Worm (Caenorhabditis elegans): ENCODE measurements around the gene str-69.

- TF ChIP-seq lsy-2 (tag; optimal IDR thresholded peaks at IDR 0.05) (no peak), aly-2 (tag; optimal IDR thresholded peaks at IDR 0.05) (no peak), fkh-4 (tag; optimal IDR thresholded peaks at IDR 0.05; ENCODE audit: borderline replicate concordance) (no peak), ztf-4 (tag; optimal IDR thresholded peaks at IDR 0.05) (no peak), zag-1 (tag; optimal IDR thresholded peaks at IDR 0.05) (no peak), nhr-237 (tag; optimal IDR thresholded peaks at IDR 0.05) (no peak), hpl-2 (GFP tag; optimal IDR thresholded peaks at IDR 0.05) (no peak), lin-14 (GFP tag; optimal IDR thresholded peaks at IDR 0.05) (no peak), pqm-1 (tag; optimal IDR thresholded peaks at IDR 0.05) (no peak), efl-1 (optimal IDR thresholded peaks at IDR 0.05) (no peak), efl-1 (GFP tag; optimal IDR thresholded peaks at IDR 0.05 in 1 of 2) (no peak), nhr-11 (tag; optimal IDR thresholded peaks at IDR 0.05) (no peak), tbx-2 (tag; optimal IDR thresholded peaks at IDR 0.05) (no peak), pag-3 (tag; optimal IDR thresholded peaks at IDR 0.05; ENCODE audit: borderline replicate concordance, insufficient read depth) (no peak), elt-3 (tag; optimal IDR thresholded peaks at IDR 0.05) (no peak)
These were observed 38.8 kb upstream of the str-69 start, which contains the start of gene srab-10 for ce11 chrV:3144494-3144893.
